Worm (Caenorhabditis elegans): Measurements from ENCODE around the gene B0495.9.

ce11 chrII:7704387-7704786, 4.1 kb downstream of the B0495.9 start:
- TF ChIP-seq snpc-4 (tag; optimal IDR thresholded peaks at IDR 0.05) (no peak), unc-62 (GFP tag; optimal IDR thresholded peaks at IDR 0.05) (no peak), elt-1 (tag; optimal IDR thresholded peaks at IDR 0.05; ENCODE audit: borderline replicate concordance, insufficient read depth) (no peak), elt-3 (tag; optimal IDR thresholded peaks at IDR 0.05) (no peak), nhr-76 (tag; optimal IDR thresholded peaks at IDR 0.05) (no peak), zip-8 (tag; optimal IDR thresholded peaks at IDR 0.05) (no peak), ztf-11 (tag; optimal IDR thresholded peaks at IDR 0.05) (no peak), lin-13 (tag; optimal IDR thresholded peaks at IDR 0.05) (no peak), sptf-1 (tag; optimal IDR thresholded peaks at IDR 0.05) (no peak), blmp-1 (tag; optimal IDR thresholded peaks at IDR 0.05) (no peak), nhr-28 (tag; optimal IDR thresholded peaks at IDR 0.05) (no peak), lin-32 (GFP tag; optimal IDR thresholded peaks at IDR 0.05) (no peak), ham-2 (GFP tag; optimal IDR thresholded peaks at IDR 0.05) (no peak), unc-39 (tag; optimal IDR thresholded peaks at IDR 0.05) (no peak)

All from whole organism, mixed stage, embryonic.